Fruit fly (Drosophila melanogaster) whole organism, embryonic: ENCODE measurements around the gene Sap30.

Experiments used
- CG10959 ChIP-seq: fragments of 200-800 bp; sonication (Bioruptor generic); IDR thresholded peaks from 2 replicates; pipeline ENCODE4 v1.3.6; 2022; ENCODE audit warnings: missing biosample characterization, missing genetic modification characterization
- CG11247 ChIP-seq: fragments of 200-800 bp; sonication (Bioruptor generic); IDR thresholded peaks from 2 replicates; pipeline ENCODE4 v1.3.6; 2022; ENCODE audit warnings: missing biosample characterization, missing genetic modification characterization
- CG13775 ChIP-seq: fragments of 200-800 bp; sonication (Bioruptor generic); optimal IDR thresholded peaks from 3 replicates; lab custom pipeline; 2017; ENCODE audit warnings: missing biosample characterization, mild to moderate bottlenecking, missing genetic modification characterization
- CG17328 ChIP-seq: fragments of 200-800 bp; sonication (Bioruptor generic); IDR thresholded peaks from 2 replicates; pipeline ENCODE4 v1.3.6; 2022; ENCODE audit warnings: missing biosample characterization, missing genetic modification characterization
- CG17612 ChIP-seq: fragments of 200-800 bp; sonication (Bioruptor generic); IDR thresholded peaks from 2 replicates; pipeline ENCODE4 v1.3.6; 2022; ENCODE audit warnings: missing biosample characterization, missing genetic modification characterization
- CG2120 ChIP-seq: fragments of 200-800 bp; sonication (Bioruptor generic); optimal IDR thresholded peaks from 3 replicates; lab custom pipeline; 2016; ENCODE audit warnings: missing biosample characterization, missing genetic modification characterization
- CG3065 ChIP-seq: fragments of 200-800 bp; sonication (Bioruptor generic); optimal IDR thresholded peaks from 2 replicates; lab custom pipeline; 2016; ENCODE audit warnings: missing biosample characterization, missing genetic modification characterization
- CG31224 ChIP-seq: fragments of 200-800 bp; sonication (Bioruptor generic); IDR thresholded peaks from 2 replicates; pipeline ENCODE4 v1.3.6; 2022; ENCODE audit warnings: missing biosample characterization, missing genetic modification characterization
- CG3163 ChIP-seq: fragments of 200-800 bp; sonication (Bioruptor generic); optimal IDR thresholded peaks from 3 replicates; lab custom pipeline; 2016; ENCODE audit warnings: missing biosample characterization, missing genetic modification characterization
- CG3726 ChIP-seq: fragments of 200-800 bp; sonication (Bioruptor generic); IDR thresholded peaks from 3 replicates; pipeline ENCODE4, ENCODE4 v1.3.6; 2022; ENCODE audit warnings: missing biosample characterization, missing genetic modification characterization
- CG42726 ChIP-seq: fragments of 200-800 bp; sonication (Bioruptor generic); IDR thresholded peaks from 2 replicates; pipeline ENCODE4 v1.3.6; 2022; ENCODE audit warnings: missing biosample characterization, missing genetic modification characterization; ENCODE audit not compliant: partially characterized antibody
- CG4282 ChIP-seq: fragments of 200-800 bp; sonication (Bioruptor generic); optimal IDR thresholded peaks from 2 replicates; lab custom pipeline; 2016; ENCODE audit warnings: missing biosample characterization, missing genetic modification characterization
- CG7745 ChIP-seq: fragments of 200-800 bp; sonication (Bioruptor generic); optimal IDR thresholded peaks from 2 replicates; lab custom pipeline; 2018; ENCODE audit warnings: missing biosample characterization, mild to moderate bottlenecking, missing genetic modification characterization, moderate library complexity
- CG8944 ChIP-seq: fragments of 200-800 bp; sonication (Bioruptor generic); optimal IDR thresholded peaks from 3 replicates; lab custom pipeline; 2016; ENCODE audit warnings: missing biosample characterization, missing genetic modification characterization
- CG9215 ChIP-seq: fragments of 200-800 bp; sonication (Bioruptor generic); IDR thresholded peaks from 2 replicates; pipeline ENCODE4 v1.3.6; 2022; ENCODE audit warnings: missing biosample characterization, missing genetic modification characterization
- Camta ChIP-seq: fragments of 200-800 bp; sonication (Bioruptor generic); optimal IDR thresholded peaks from 2 replicates; lab custom pipeline; 2016; ENCODE audit warnings: missing biosample characterization, missing genetic modification characterization
- Fer3 ChIP-seq: fragments of 200-800 bp; sonication (Bioruptor generic); optimal IDR thresholded peaks from 2 replicates; lab custom pipeline; 2018; ENCODE audit warnings: missing biosample characterization, mild to moderate bottlenecking, missing genetic modification characterization, moderate library complexity
- HLH3B ChIP-seq: fragments of 200-800 bp; sonication (Bioruptor generic); IDR thresholded peaks from 2 replicates; pipeline ENCODE4 v1.3.6; 2022; ENCODE audit warnings: missing biosample characterization, missing genetic modification characterization
- Lpt ChIP-seq: fragments of >200 bp; optimal IDR thresholded peaks from 2 replicates; lab custom pipeline; 2018; ENCODE audit warnings: missing biosample characterization, missing genetic modification characterization
- NC2β ChIP-seq: fragments of 200-800 bp; sonication (Bioruptor generic); optimal IDR thresholded peaks from 2 replicates; lab custom pipeline; 2016; ENCODE audit warnings: missing biosample characterization, missing genetic modification characterization
- Oli ChIP-seq: fragments of 200-800 bp; sonication (Bioruptor generic); optimal IDR thresholded peaks from 2 replicates; lab custom pipeline; 2018; ENCODE audit warnings: missing biosample characterization, mild to moderate bottlenecking, missing genetic modification characterization, moderate library complexity
- Optix ChIP-seq: fragments of 200-800 bp; sonication (Bioruptor generic); IDR thresholded peaks from 3 replicates; pipeline ENCODE4 v1.3.6; 2022; ENCODE audit warnings: missing biosample characterization, missing genetic modification characterization
- Six4 ChIP-seq: fragments of 200-800 bp; sonication (Bioruptor generic); optimal IDR thresholded peaks from 2 replicates; lab custom pipeline; 2016; ENCODE audit warnings: missing biosample characterization, missing genetic modification characterization
- Ssrp ChIP-seq: fragments of 200-800 bp; sonication (Bioruptor generic); optimal IDR thresholded peaks from 2 replicates; lab custom pipeline; 2018; ENCODE audit warnings: missing biosample characterization, mild to moderate bottlenecking, missing genetic modification characterization, moderate library complexity
- Taf1 ChIP-seq: fragments of 200-800 bp; sonication (Bioruptor generic); IDR thresholded peaks from 2 replicates; pipeline ENCODE4 v1.3.6; 2022; ENCODE audit warnings: missing biosample characterization, missing genetic modification characterization
- bigmax ChIP-seq: fragments of 200-800 bp; sonication (Bioruptor generic); optimal IDR thresholded peaks from 2 replicates; lab custom pipeline; 2018; ENCODE audit warnings: missing biosample characterization, mild to moderate bottlenecking, missing genetic modification characterization
- caup ChIP-seq: fragments of 200-800 bp; sonication (Bioruptor generic); optimal IDR thresholded peaks from 3 replicates; lab custom pipeline; 2017; ENCODE audit warnings: missing biosample characterization, mild to moderate bottlenecking, missing genetic modification characterization, moderate library complexity; ENCODE audit not compliant: severe bottlenecking
- cg ChIP-seq: fragments of 200-800 bp; sonication (Bioruptor generic); optimal IDR thresholded peaks from 3 replicates; lab custom pipeline; 2019; ENCODE audit warnings: missing biosample characterization, mild to moderate bottlenecking, missing genetic modification characterization, moderate library complexity
- chinmo ChIP-seq: fragments of 200-800 bp; sonication (Bioruptor generic); IDR thresholded peaks from 4 replicates; pipeline ENCODE4 v1.3.6; 2022; ENCODE audit warnings: missing biosample characterization, missing genetic modification characterization; ENCODE audit not compliant: partially characterized antibody
- corto ChIP-seq: fragments of 200-800 bp; sonication (Bioruptor generic); optimal IDR thresholded peaks from 2 replicates; lab custom pipeline; 2016; ENCODE audit warnings: missing biosample characterization, mild to moderate bottlenecking, missing genetic modification characterization, moderate library complexity
- dati ChIP-seq: fragments of 200-800 bp; sonication (Bioruptor generic); IDR thresholded peaks from 2 replicates; pipeline ENCODE4 v1.3.6; 2022; ENCODE audit warnings: missing biosample characterization, missing genetic modification characterization
- eve ChIP-seq, 2 experiments: fragments of >200 bp; optimal IDR thresholded peaks; 2 replicates each; lab custom pipeline; 2017; ENCODE audit warnings: missing biosample characterization in 2 of 2, missing genetic modification characterization in 2 of 2
- fd64A ChIP-seq: fragments of 200-800 bp; sonication (Bioruptor generic); optimal IDR thresholded peaks from 3 replicates; lab custom pipeline; 2018; ENCODE audit warnings: missing biosample characterization, mild to moderate bottlenecking, missing genetic modification characterization
- gt ChIP-seq: fragments of 200-800 bp; sonication (Bioruptor generic); IDR thresholded peaks from 2 replicates; pipeline ENCODE4 v1.3.6; 2022; ENCODE audit warnings: missing biosample characterization, missing genetic modification characterization
- kni ChIP-seq: fragments of 200-800 bp; sonication (Bioruptor generic); optimal IDR thresholded peaks from 3 replicates; lab custom pipeline; 2017; ENCODE audit warnings: mild to moderate bottlenecking, missing biosample characterization, missing genetic modification reagents, missing genetic modification characterization
- lbe ChIP-seq: fragments of 200-800 bp; sonication (Bioruptor generic); optimal IDR thresholded peaks from 2 replicates; lab custom pipeline; 2016; ENCODE audit warnings: missing biosample characterization, mild to moderate bottlenecking, missing genetic modification characterization
- lmd ChIP-seq: fragments of 200-800 bp; sonication (Bioruptor generic); IDR thresholded peaks from 2 replicates; pipeline ENCODE4 v1.3.6; 2022; ENCODE audit warnings: missing biosample characterization, missing genetic modification characterization
- lola ChIP-seq, 3 experiments: fragments of >200 bp in 2 of 3; fragments of 200-800 bp in 1 of 3; sonication (Bioruptor generic) in 1 of 3; optimal IDR thresholded peaks; 2 replicates each; lab custom pipeline; 2017 to 2019; ENCODE audit warnings: missing biosample characterization in 3 of 3, missing genetic modification characterization in 3 of 3, mild to moderate bottlenecking in 1 of 3, moderate library complexity in 1 of 3
- lov ChIP-seq, 2 experiments: fragments of 200-800 bp in 1 of 2; fragments of >200 bp in 1 of 2; sonication (Bioruptor generic) in 1 of 2; IDR thresholded peaks in 1 of 2; optimal IDR thresholded peaks in 1 of 2; 2 replicates in 1 of 2; 3 replicates in 1 of 2; pipeline versions ENCODE4 v1.3.6 to Lab custom; 2017 to 2022; ENCODE audit warnings: missing biosample characterization in 1 of 2, missing genetic modification characterization in 1 of 2
- maf-S ChIP-seq: fragments of 200-800 bp; sonication (Bioruptor generic); optimal IDR thresholded peaks from 2 replicates; lab custom pipeline; 2016; ENCODE audit warnings: missing biosample characterization, missing genetic modification characterization
- mirr ChIP-seq: fragments of 200-800 bp; sonication (Bioruptor generic); optimal IDR thresholded peaks from 3 replicates; lab custom pipeline; 2018; ENCODE audit warnings: missing biosample characterization, mild to moderate bottlenecking, missing genetic modification characterization
- pum ChIP-seq: fragments of 200-800 bp; sonication (Bioruptor generic); optimal IDR thresholded peaks from 2 replicates; lab custom pipeline; 2016; ENCODE audit warnings: missing biosample characterization, missing genetic modification characterization
- ranshi ChIP-seq: fragments of 200-800 bp; sonication (Bioruptor generic); IDR thresholded peaks from 2 replicates; pipeline ENCODE4 v1.3.6; 2022; ENCODE audit warnings: missing biosample characterization, missing genetic modification characterization
- sens-2 ChIP-seq: fragments of 200-800 bp; sonication (Bioruptor generic); IDR thresholded peaks from 2 replicates; pipeline ENCODE4 v1.3.6; 2022; ENCODE audit warnings: missing biosample characterization, missing genetic modification characterization
- trh ChIP-seq: fragments of 200-800 bp; sonication (Bioruptor generic); optimal IDR thresholded peaks from 2 replicates; lab custom pipeline; 2016; ENCODE audit warnings: missing biosample characterization, missing genetic modification characterization
- wek ChIP-seq: fragments of 200-800 bp; sonication (Bioruptor generic); optimal IDR thresholded peaks from 3 replicates; lab custom pipeline; 2018; ENCODE audit warnings: missing biosample characterization, mild to moderate bottlenecking, missing genetic modification characterization, moderate library complexity
- zf30C ChIP-seq: fragments of 200-800 bp; sonication (Bioruptor generic); optimal IDR thresholded peaks from 3 replicates; lab custom pipeline; 2018; ENCODE audit warnings: missing biosample characterization, mild to moderate bottlenecking, missing genetic modification characterization

Gene Sap30

dm6 chrX:16772882-16773827 lies 13.9 kb upstream of the Sap30 start (continued):
- no peak for TF ChIP-seq Lpt (GFP tag; lab: Kevin White, UChicago)
- TF ChIP-seq lbe (GFP tag; lab: Kevin White, UChicago), result no peak
- TF ChIP-seq Ssrp (tag; lab: Kevin White, UChicago), result peak; percentile 24
- TF ChIP-seq CG10959 (GFP tag; lab: Robert Waterston, UW), result peak; percentile 78
- peak; percentile 43; the same call in 1 of the 2 replicates for TF ChIP-seq gt
- peak; percentile 63 for TF ChIP-seq CG17328
- TF ChIP-seq lmd (GFP tag; lab: Robert Waterston, UW), result peak; percentile 65
- peak; percentile 55 for TF ChIP-seq Six4 (GFP tag; lab: Kevin White, UChicago)
- TF ChIP-seq CG31224 (GFP tag; lab: Robert Waterston, UW), result no peak
- TF ChIP-seq cg (GFP tag; lab: Kevin White, UChicago), result no peak
- TF ChIP-seq CG13775 (GFP tag; lab: Kevin White, UChicago), result peak; percentile 35
- TF ChIP-seq caup (GFP tag; lab: Kevin White, UChicago), result no peak
- peak; percentile 50; the same call in 1 of the 2 replicates for TF ChIP-seq CG17612 (GFP tag; lab: Robert Waterston, UW)
- TF ChIP-seq Fer3 (tag; lab: Kevin White, UChicago), result peak; percentile 21
- TF ChIP-seq CG9215 (GFP tag; lab: Robert Waterston, UW), result peak; percentile 39; the same call in 1 of the 2 replicates
- no peak for TF ChIP-seq CG3163 (GFP tag; lab: Kevin White, UChicago)
- TF ChIP-seq ranshi (GFP tag; lab: Robert Waterston, UW), result peak; percentile 58; the same call in 1 of the 2 replicates
- TF ChIP-seq corto (GFP tag; lab: Kevin White, UChicago), result no peak
- peak; percentile 65 for TF ChIP-seq pum
- TF ChIP-seq bigmax (GFP tag; lab: Kevin White, UChicago), result no peak
- no peak for TF ChIP-seq Taf1
- peak; percentile 1 to 62 for TF ChIP-seq eve (GFP tag; optimal IDR thresholded peaks at IDR 0.05; lab: Kevin White, UChicago)
- peak in 1 of 3 experiments; percentile 32 for TF ChIP-seq lola (GFP tag; optimal IDR thresholded peaks at IDR 0.05; lab: Kevin White, UChicago)
- TF ChIP-seq Optix (GFP tag; lab: Robert Waterston, UW), result peak; percentile 74; the same call in 2 of the 3 replicates
- TF ChIP-seq chinmo (GFP tag; lab: Robert Waterston, UW), result peak; percentile 67; the same call in 2 of the 4 replicates
- peak; percentile 56 for TF ChIP-seq HLH3B
- peak; percentile 25 for TF ChIP-seq Oli (tag; lab: Kevin White, UChicago)
- TF ChIP-seq NC2β, result peak; percentile 12
- TF ChIP-seq zf30C, result peak; percentile 41
- TF ChIP-seq kni, result no peak
- no peak for TF ChIP-seq mirr
- TF ChIP-seq CG2120 (GFP tag; lab: Kevin White, UChicago), result no peak
- TF ChIP-seq dati, result peak; percentile 62; the same call in 1 of the 2 replicates
- no peak for TF ChIP-seq CG4282 (GFP tag; lab: Kevin White, UChicago)
- peak; percentile 58 for TF ChIP-seq Camta
- no peak for TF ChIP-seq trh (GFP tag; lab: Kevin White, UChicago)
- no peak for TF ChIP-seq maf-S (GFP tag; lab: Kevin White, UChicago)
- no peak for TF ChIP-seq CG3065 (GFP tag; lab: Kevin White, UChicago)
- no peak for TF ChIP-seq lov (optimal IDR thresholded peaks at IDR 0.05; lab: Kevin White, UChicago)
- peak; percentile 81 for TF ChIP-seq lov (GFP tag; IDR thresholded peaks at IDR 0.05; lab: Robert Waterston, UW)
- no peak for TF ChIP-seq CG7745 (tag; lab: Kevin White, UChicago)
- TF ChIP-seq sens-2 (GFP tag; lab: Robert Waterston, UW), result peak; percentile 65; the same call in 1 of the 2 replicates
- TF ChIP-seq fd64A, result no peak
- TF ChIP-seq wek, result no peak
- peak; percentile 9 for TF ChIP-seq CG8944
- TF ChIP-seq CG11247 (GFP tag; lab: Robert Waterston, UW), result peak; percentile 49; the same call in 1 of the 2 replicates
- TF ChIP-seq CG3726 (GFP tag; lab: Robert Waterston, UW), result peak; percentile 61; the same call in 1 of the 3 replicates
- TF ChIP-seq CG42726 (GFP tag; lab: Robert Waterston, UW), result no peak
